Fruit fly (Drosophila melanogaster) Kc167 (cell line): ENCODE measurements around the gene stumps.

Experiments used
- h ChIP-seq: fragments of >200 bp; optimal IDR thresholded peaks from 3 replicates; lab custom pipeline; 2018; ENCODE audit warnings: missing external identifiers
- insv ChIP-seq: fragments of >200 bp; optimal IDR thresholded peaks from 3 replicates; lab custom pipeline; 2018; ENCODE audit warnings: missing external identifiers
- psq ChIP-seq: fragments of >200 bp; optimal IDR thresholded peaks from 2 replicates; lab custom pipeline; 2017; ENCODE audit warnings: missing external identifiers

- TF ChIP-seq insv (lab: Kevin White, UChicago) (no peak), psq (no peak), h (lab: Kevin White, UChicago) (no peak)
These were observed 28.3 kb upstream of the stumps start for dm6 chr3R:14548752-14549151.
